Worm (Caenorhabditis elegans) whole organism, late embryonic: ENCODE data around the gene gss-1.

ENCODE experiments used
- ceh-9 ChIP-seq: sonication (generic microtip); optimal IDR thresholded peaks from 2 replicates; lab custom pipeline; 2016; ENCODE audit warnings: mild to moderate bottlenecking, missing genetic modification characterization, inconsistent platforms, missing compliant biosample characterization
- che-1 ChIP-seq: sonication (generic microtip); optimal IDR thresholded peaks from 2 replicates; lab custom pipeline; 2016; ENCODE audit warnings: mild to moderate bottlenecking, missing genetic modification characterization, missing compliant biosample characterization
- fkh-6 ChIP-seq: sonication (generic microtip); optimal IDR thresholded peaks from 2 replicates; lab custom pipeline; 2016; ENCODE audit warnings: missing genetic modification characterization, missing compliant biosample characterization
- gmeb-2 ChIP-seq: sonication (generic microtip); optimal IDR thresholded peaks from 2 replicates; lab custom pipeline; 2016; ENCODE audit warnings: missing genetic modification characterization, inconsistent platforms, missing compliant biosample characterization
- nfya-1 ChIP-seq: sonication (generic microtip); optimal IDR thresholded peaks from 2 replicates; lab custom pipeline; 2017; ENCODE audit warnings: missing genetic modification characterization, mild to moderate bottlenecking, missing compliant biosample characterization, antibody characterized with exemption, moderate library complexity
- pha-2 ChIP-seq: sonication (generic microtip); optimal IDR thresholded peaks from 2 replicates; lab custom pipeline; 2017; ENCODE audit warnings: mild to moderate bottlenecking, missing genetic modification characterization, missing compliant biosample characterization
- pha-4 ChIP-seq: fragments of 150-350 bp; optimal IDR thresholded peaks from 2 replicates; lab custom pipeline; 2018; ENCODE audit warnings: missing biosample characterization, missing genetic modification reagents, missing genetic modification characterization
- pqm-1 ChIP-seq: sonication (generic microtip); optimal IDR thresholded peaks from 2 replicates; lab custom pipeline; 2016; ENCODE audit warnings: missing genetic modification characterization, missing compliant biosample characterization
- sox-4 ChIP-seq: sonication (generic microtip); optimal IDR thresholded peaks from 2 replicates; lab custom pipeline; 2017; ENCODE audit warnings: mild to moderate bottlenecking, missing genetic modification characterization, inconsistent platforms, missing compliant biosample characterization
- tbx-7 ChIP-seq: sonication (generic microtip); optimal IDR thresholded peaks from 2 replicates; lab custom pipeline; 2016; ENCODE audit warnings: missing genotype, missing genetic modification characterization, missing compliant biosample characterization

DNA sequence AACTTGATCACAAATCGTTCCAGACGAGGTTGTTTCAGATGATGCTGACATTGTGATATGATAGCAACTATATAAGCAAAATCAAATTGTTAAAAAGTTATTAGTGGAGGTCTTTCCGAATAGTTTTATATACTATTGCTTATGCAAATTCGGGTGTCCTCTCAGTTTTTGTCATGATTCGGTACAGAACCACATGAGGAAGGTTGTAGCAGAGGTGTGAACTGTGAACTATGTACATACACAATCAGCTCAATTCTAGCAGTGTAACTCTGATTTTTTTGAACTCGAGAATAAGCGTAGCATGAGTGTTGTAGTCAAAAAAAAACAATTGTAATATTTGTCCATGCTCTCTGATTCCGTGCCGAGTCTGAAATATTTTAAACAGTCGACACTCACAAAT is 13.1 kb downstream of the gss-1 start, which contains the start of gene Y51B9A.6:
- TF ChIP-seq pha-2 = no peak
- TF ChIP-seq ceh-9 = no peak
- no peak for TF ChIP-seq nfya-1 (tag; lab: Kevin White, UChicago)
- no peak for TF ChIP-seq tbx-7 (tag; lab: Kevin White, UChicago)
- no peak for TF ChIP-seq pha-4 (tag; lab: Kevin White, UChicago)
- no peak for TF ChIP-seq sox-4 (tag; lab: Kevin White, UChicago)
- TF ChIP-seq fkh-6 (tag; lab: Kevin White, UChicago) = no peak
- TF ChIP-seq gmeb-2 (tag; lab: Kevin White, UChicago) = no peak
- TF ChIP-seq che-1 = no peak
- no peak for TF ChIP-seq pqm-1 (tag; lab: Kevin White, UChicago)
